Worm (Caenorhabditis elegans) whole organism, midembryonic: ENCODE measurements around the gene prp-38.

Source experiments
- cog-1 ChIP-seq: sonication (generic microtip); optimal IDR thresholded peaks from 2 replicates; lab custom pipeline; 2016; ENCODE audit warnings: missing genetic modification characterization, missing compliant biosample characterization
- flt-1 ChIP-seq: fragments of 200-800 bp; sonication (Bioruptor generic); IDR thresholded peaks from 2 replicates; pipeline ENCODE4 v1.3.6; 2022; ENCODE audit warnings: missing genetic modification characterization, missing compliant biosample characterization
- ref-1 ChIP-seq: fragments of 200-800 bp; sonication (Bioruptor generic); conservative IDR thresholded peaks from 2 replicates; pipeline ENCODE4 v1.3.6; 2022; ENCODE audit warnings: missing genetic modification reagents, missing genetic modification characterization, missing compliant biosample characterization
- ztf-23 ChIP-seq: fragments of 200-800 bp; sonication (Bioruptor generic); IDR thresholded peaks from 2 replicates; pipeline ENCODE4 v1.3.6; 2022; ENCODE audit warnings: missing genetic modification reagents, missing genetic modification characterization, missing compliant biosample characterization

ce11 chrV:10764066-10764465, 41.8 kb downstream of the prp-38 start, which contains the start of gene ocr-1:
- TF ChIP-seq ref-1 (no peak), ztf-23 (no peak), cog-1 (tag; lab: Kevin White, UChicago) (no peak), flt-1 (GFP tag; lab: Robert Waterston, UW) (no peak)
